Fruit fly (Drosophila melanogaster): Measurements from ENCODE around the gene CG14143.

Gene CG14143

dm6 chr3L:11148478-11149251, 13.9 kb downstream of the CG14143 start (continued):
- peak; percentile 49 for TF ChIP-seq CG8924 (tag; optimal IDR thresholded peaks at IDR 0.05)
- TF ChIP-seq Tbp (GFP tag; optimal IDR thresholded peaks at IDR 0.05), result no peak
- TF ChIP-seq HLH54F (GFP tag; optimal IDR thresholded peaks at IDR 0.05), result no peak
- TF ChIP-seq CG4820 (GFP tag; optimal IDR thresholded peaks at IDR 0.05), result peak; percentile 41
- no peak; the same call in 1 of the 2 replicates for TF ChIP-seq onecut (GFP tag; IDR thresholded peaks at IDR 0.05)
- TF ChIP-seq CG7372 (GFP tag; IDR thresholded peaks at IDR 0.05), result no peak
- no peak for TF ChIP-seq peb (GFP tag; IDR thresholded peaks at IDR 0.05)
- TF ChIP-seq CG17359 (tag; optimal IDR thresholded peaks at IDR 0.05), result peak; percentile 68
- peak in 1 of 2 experiments; percentile 19 for TF ChIP-seq dpn (GFP tag; optimal IDR thresholded peaks at IDR 0.05)
- TF ChIP-seq CG8281 (tag; optimal IDR thresholded peaks at IDR 0.05), result no peak
- TF ChIP-seq CG12236 (GFP tag; optimal IDR thresholded peaks at IDR 0.05), result no peak
- TF ChIP-seq CG17186 (GFP tag; optimal IDR thresholded peaks at IDR 0.05), result no peak
- TF ChIP-seq tin (GFP tag; optimal IDR thresholded peaks at IDR 0.05), result peak; percentile 25
- TF ChIP-seq eve (GFP tag; optimal IDR thresholded peaks at IDR 0.05), result no peak
- no peak for TF ChIP-seq mam (GFP tag; optimal IDR thresholded peaks at IDR 0.05)
- no peak for TF ChIP-seq Hr78 (GFP tag; optimal IDR thresholded peaks at IDR 0.05)
- peak; percentile 55 for TF ChIP-seq CG8388 (GFP tag; optimal IDR thresholded peaks at IDR 0.05)
- TF ChIP-seq sc (optimal IDR thresholded peaks at IDR 0.05), result no peak
- peak; percentile 41 for TF ChIP-seq sc (GFP tag; optimal IDR thresholded peaks at IDR 0.05)
- TF ChIP-seq CG18764 (GFP tag; optimal IDR thresholded peaks at IDR 0.05), result peak; percentile 30
- no peak for TF ChIP-seq lov (optimal IDR thresholded peaks at IDR 0.05)
- TF ChIP-seq lov (GFP tag; IDR thresholded peaks at IDR 0.05), result no peak
- peak; percentile 22 for TF ChIP-seq CG2875 (GFP tag; optimal IDR thresholded peaks at IDR 0.05)
- peak; percentile 29 for TF ChIP-seq CG6813 (GFP tag; optimal IDR thresholded peaks at IDR 0.05)
- peak; percentile 35 for TF ChIP-seq CG9437 (GFP tag; optimal IDR thresholded peaks at IDR 0.05)
- TF ChIP-seq Dip3 (GFP tag; optimal IDR thresholded peaks at IDR 0.05), result no peak
- peak; percentile 35 for TF ChIP-seq BtbVII (GFP tag; optimal IDR thresholded peaks at IDR 0.05)
- no peak for TF ChIP-seq CG7745 (tag; optimal IDR thresholded peaks at IDR 0.05)
- no peak for TF ChIP-seq CG3838 (GFP tag; optimal IDR thresholded peaks at IDR 0.05)
- peak; percentile 16 for TF ChIP-seq CG15269 (tag; optimal IDR thresholded peaks at IDR 0.05)
- no peak for TF ChIP-seq CG10959 (GFP tag; IDR thresholded peaks at IDR 0.05)
- TF ChIP-seq hth (optimal IDR thresholded peaks at IDR 0.05), result no peak
- TF ChIP-seq CG11504 (tag; optimal IDR thresholded peaks at IDR 0.05), result peak; percentile 74
- TF ChIP-seq nmo (GFP tag; optimal IDR thresholded peaks at IDR 0.05), result peak; percentile 40
- peak; percentile 15 for TF ChIP-seq odd (GFP tag; optimal IDR thresholded peaks at IDR 0.05)
- TF ChIP-seq Blimp-1 (GFP tag; optimal IDR thresholded peaks at IDR 0.05), result peak; percentile 81
- TF ChIP-seq her (GFP tag; optimal IDR thresholded peaks at IDR 0.05), result no peak
- no peak for TF ChIP-seq Mrtf (GFP tag; IDR thresholded peaks at IDR 0.05)
- TF ChIP-seq Optix (GFP tag; IDR thresholded peaks at IDR 0.05), result no peak
- no peak for TF ChIP-seq Myb (GFP tag; optimal IDR thresholded peaks at IDR 0.05)
- no peak for TF ChIP-seq CG34422 (GFP tag; IDR thresholded peaks at IDR 0.05)
- TF ChIP-seq NfI (GFP tag; optimal IDR thresholded peaks at IDR 0.05), result peak; percentile 20
- TF ChIP-seq D19B (GFP tag; optimal IDR thresholded peaks at IDR 0.05), result no peak
- TF ChIP-seq btn (GFP tag; optimal IDR thresholded peaks at IDR 0.05), result no peak
- no peak for TF ChIP-seq CG10565 (GFP tag; optimal IDR thresholded peaks at IDR 0.05)
- TF ChIP-seq CG1602 (GFP tag; optimal IDR thresholded peaks at IDR 0.05), result peak; percentile 21
- TF ChIP-seq Stat92E (GFP tag; optimal IDR thresholded peaks at IDR 0.05), result no peak
- TF ChIP-seq Doc2 (GFP tag; IDR thresholded peaks at IDR 0.05), result no peak
- no peak for TF ChIP-seq emc (GFP tag; optimal IDR thresholded peaks at IDR 0.05)
- peak; percentile 58 for TF ChIP-seq CG17361 (GFP tag; IDR thresholded peaks at IDR 0.05)

All from whole organism, embryonic.